Fruit fly (Drosophila melanogaster) whole organism, embryonic: Measurements from ENCODE around the gene Agpat1.

Source experiments
- CG1024 ChIP-seq: fragments of 200-800 bp; sonication (Bioruptor generic); IDR thresholded peaks from 2 replicates; pipeline ENCODE4 v1.3.6; 2022; ENCODE audit warnings: missing biosample characterization, missing genetic modification characterization
- CG12071 ChIP-seq: fragments of 200-800 bp; sonication (Bioruptor generic); optimal IDR thresholded peaks from 3 replicates; lab custom pipeline; 2018; ENCODE audit warnings: missing biosample characterization, mild to moderate bottlenecking, missing genetic modification characterization
- CG14710 ChIP-seq: fragments of 200-800 bp; sonication (Bioruptor generic); optimal IDR thresholded peaks from 3 replicates; lab custom pipeline; 2019; ENCODE audit warnings: missing biosample characterization, mild to moderate bottlenecking, missing genetic modification characterization, moderate library complexity
- CG17328 ChIP-seq: fragments of 200-800 bp; sonication (Bioruptor generic); IDR thresholded peaks from 2 replicates; pipeline ENCODE4 v1.3.6; 2022; ENCODE audit warnings: missing biosample characterization, missing genetic modification characterization
- CG17385 ChIP-seq: fragments of 200-800 bp; sonication (Bioruptor generic); optimal IDR thresholded peaks from 3 replicates; lab custom pipeline; 2018; ENCODE audit warnings: missing biosample characterization, mild to moderate bottlenecking, missing genetic modification characterization
- CG31224 ChIP-seq: fragments of 200-800 bp; sonication (Bioruptor generic); IDR thresholded peaks from 2 replicates; pipeline ENCODE4 v1.3.6; 2022; ENCODE audit warnings: missing biosample characterization, missing genetic modification characterization
- CG3847 ChIP-seq: fragments of 200-800 bp; sonication (Bioruptor generic); IDR thresholded peaks from 2 replicates; pipeline ENCODE4 v1.3.6; 2022; ENCODE audit warnings: missing biosample characterization, missing genetic modification characterization
- CG5245 ChIP-seq: fragments of 200-800 bp; sonication (Bioruptor generic); optimal IDR thresholded peaks from 3 replicates; lab custom pipeline; 2016; ENCODE audit warnings: missing biosample characterization, missing genetic modification characterization
- CG6813 ChIP-seq: fragments of 200-800 bp; sonication (Bioruptor generic); optimal IDR thresholded peaks from 2 replicates; lab custom pipeline; 2017; ENCODE audit warnings: missing biosample characterization, missing genetic modification characterization, mild to moderate bottlenecking, moderate library complexity, missing genetic modification reagents
- CG8388 ChIP-seq: fragments of 200-800 bp; sonication (Bioruptor generic); optimal IDR thresholded peaks from 2 replicates; lab custom pipeline; 2019; ENCODE audit warnings: missing biosample characterization, mild to moderate bottlenecking, missing genetic modification characterization, moderate library complexity
- CHES-1-like ChIP-seq: fragments of 200-800 bp; sonication (Bioruptor generic); optimal IDR thresholded peaks from 2 replicates; lab custom pipeline; 2016; ENCODE audit warnings: missing biosample characterization, missing genetic modification characterization
- Taf1 ChIP-seq: fragments of 200-800 bp; sonication (Bioruptor generic); IDR thresholded peaks from 2 replicates; pipeline ENCODE4 v1.3.6; 2022; ENCODE audit warnings: missing biosample characterization, missing genetic modification characterization
- ac ChIP-seq: fragments of 200-800 bp; sonication (Bioruptor generic); optimal IDR thresholded peaks from 3 replicates; lab custom pipeline; 2017; ENCODE audit warnings: missing biosample characterization, mild to moderate bottlenecking, missing genetic modification characterization
- fd96Cb ChIP-seq: fragments of 200-800 bp; sonication (Bioruptor generic); optimal IDR thresholded peaks from 2 replicates; lab custom pipeline; 2018; ENCODE audit warnings: missing biosample characterization, mild to moderate bottlenecking, missing genetic modification characterization, moderate library complexity

dm6 chrX:12759162-12759561 lies 5.9 kb upstream of the Agpat1 start:
- TF ChIP-seq CG1024: no peak
- TF ChIP-seq CG5245 (GFP tag; lab: Kevin White, UChicago): no peak
- no peak for TF ChIP-seq CG14710 (tag; lab: Kevin White, UChicago)
- no peak for TF ChIP-seq CG12071 (GFP tag; lab: Kevin White, UChicago)
- TF ChIP-seq fd96Cb (tag; lab: Kevin White, UChicago): no peak
- TF ChIP-seq CG31224 (GFP tag; lab: Robert Waterston, UW): no peak
- TF ChIP-seq Taf1: no peak
- no peak for TF ChIP-seq CG3847 (GFP tag; lab: Robert Waterston, UW)
- no peak for TF ChIP-seq CG8388 (GFP tag; lab: Kevin White, UChicago)
- no peak for TF ChIP-seq CG17328 (GFP tag; lab: Robert Waterston, UW)
- no peak for TF ChIP-seq CG17385 (GFP tag; lab: Kevin White, UChicago)
- no peak for TF ChIP-seq ac (GFP tag; lab: Kevin White, UChicago)
- TF ChIP-seq CG6813 (GFP tag; lab: Kevin White, UChicago): no peak
- TF ChIP-seq CHES-1-like: no peak
